Worm (Caenorhabditis elegans) whole organism, L3 larva: ENCODE data around the gene C09G9.3.

Source experiments
- R02D3.7 ChIP-seq: fragments of 150-350 bp; optimal IDR thresholded peaks from 2 replicates; lab custom pipeline; 2014; ENCODE audit warnings: missing biosample characterization, missing genetic modification characterization
- aly-2 ChIP-seq: fragments of 150-350 bp; optimal IDR thresholded peaks from 2 replicates; lab custom pipeline; 2014; ENCODE audit warnings: missing biosample characterization, missing genetic modification characterization
- ama-1 ChIP-seq: fragments of 150-350 bp; optimal IDR thresholded peaks from 2 replicates; lab custom pipeline; 2018
- ceh-16 ChIP-seq: sonication (generic microtip); optimal IDR thresholded peaks from 2 replicates; lab custom pipeline; 2017; ENCODE audit warnings: missing biosample characterization, missing genetic modification characterization
- ceh-28 ChIP-seq: fragments of 150-350 bp; optimal IDR thresholded peaks from 2 replicates; lab custom pipeline; 2014; ENCODE audit warnings: missing biosample characterization, missing genetic modification reagents, missing genetic modification characterization
- ceh-82 ChIP-seq: fragments of 150-350 bp; optimal IDR thresholded peaks from 2 replicates; lab custom pipeline; 2014; ENCODE audit warnings: missing biosample characterization, missing genetic modification characterization
- daf-12 ChIP-seq: fragments of 150-350 bp; optimal IDR thresholded peaks from 2 replicates; lab custom pipeline; 2014; ENCODE audit warnings: missing biosample characterization, missing genetic modification reagents, missing genetic modification characterization
- egl-27 ChIP-seq: sonication (generic microtip); optimal IDR thresholded peaks from 4 replicates; lab custom pipeline; 2017; ENCODE audit warnings: missing biosample characterization, missing genetic modification reagents, missing genetic modification characterization
- egl-5 ChIP-seq: fragments of 150-350 bp; optimal IDR thresholded peaks from 2 replicates; lab custom pipeline; 2017; ENCODE audit warnings: missing biosample characterization, missing genetic modification reagents, missing genetic modification characterization, inconsistent platforms
- elt-1 ChIP-seq: fragments of 150-350 bp; optimal IDR thresholded peaks from 2 replicates; lab custom pipeline; 2014; ENCODE audit warnings: missing biosample characterization, missing genetic modification characterization
- elt-3 ChIP-seq, 3 experiments: fragments of 150-350 bp in 1 of 3; sonication (generic microtip) in 2 of 3; optimal IDR thresholded peaks; 2 replicates in 2 of 3; 4 replicates in 1 of 3; lab custom pipeline; 2014 to 2017; ENCODE audit warnings: missing biosample characterization in 3 of 3, missing genetic modification characterization in 3 of 3
- eor-1 ChIP-seq, 2 experiments: fragments of 150-350 bp; optimal IDR thresholded peaks; 2 replicates each; lab custom pipeline; 2014 to 2018; ENCODE audit warnings: missing biosample characterization in 2 of 2, missing genetic modification characterization in 2 of 2
- fkh-10 ChIP-seq: sonication (generic microtip); optimal IDR thresholded peaks from 2 replicates; lab custom pipeline; 2017; ENCODE audit warnings: missing biosample characterization, missing genetic modification reagents, missing genetic modification characterization
- fkh-2 ChIP-seq: fragments of 150-350 bp; optimal IDR thresholded peaks from 2 replicates; lab custom pipeline; 2014; ENCODE audit warnings: missing biosample characterization, missing genetic modification reagents, missing genetic modification characterization
- hmg-11 ChIP-seq: sonication (generic microtip); optimal IDR thresholded peaks from 2 replicates; lab custom pipeline; 2016; ENCODE audit warnings: missing genetic modification characterization, missing compliant biosample characterization
- jun-1 ChIP-seq: fragments of 150-350 bp; optimal IDR thresholded peaks from 2 replicates; lab custom pipeline; 2014; ENCODE audit warnings: missing biosample characterization, missing genetic modification reagents, missing genetic modification characterization
- lin-15B ChIP-seq: fragments of 150-350 bp; optimal IDR thresholded peaks from 2 replicates; lab custom pipeline; 2014; ENCODE audit warnings: missing biosample characterization, missing genetic modification characterization
- lin-39 ChIP-seq: fragments of 150-350 bp; optimal IDR thresholded peaks from 2 replicates; lab custom pipeline; 2018; ENCODE audit warnings: missing biosample characterization, missing genetic modification reagents, missing genetic modification characterization
- lsy-12 ChIP-seq: sonication (generic microtip); optimal IDR thresholded peaks from 2 replicates; lab custom pipeline; 2016; ENCODE audit warnings: mild to moderate bottlenecking, missing genetic modification characterization, missing compliant biosample characterization
- mdl-1 ChIP-seq: fragments of 150-350 bp; optimal IDR thresholded peaks from 2 replicates; lab custom pipeline; 2014; ENCODE audit warnings: missing biosample characterization, missing genetic modification characterization
- mml-1 ChIP-seq: fragments of 150-350 bp; sonication (generic microtip); optimal IDR thresholded peaks from 3 replicates; lab custom pipeline; 2014; ENCODE audit warnings: missing biosample characterization, missing genetic modification characterization
- nfya-1 ChIP-seq: sonication (generic microtip); optimal IDR thresholded peaks from 2 replicates; lab custom pipeline; 2017; ENCODE audit warnings: missing genetic modification characterization, mild to moderate bottlenecking, missing compliant biosample characterization, antibody characterized with exemption, moderate library complexity; ENCODE audit not compliant: insufficient read depth
- nhr-11 ChIP-seq: fragments of 150-350 bp; optimal IDR thresholded peaks from 2 replicates; lab custom pipeline; 2014; ENCODE audit warnings: missing biosample characterization, missing genetic modification characterization
- nhr-12 ChIP-seq: fragments of 150-350 bp; optimal IDR thresholded peaks from 2 replicates; lab custom pipeline; 2014; ENCODE audit warnings: missing biosample characterization, missing genetic modification characterization
- nhr-23 ChIP-seq: fragments of 150-350 bp; optimal IDR thresholded peaks from 2 replicates; lab custom pipeline; 2014; ENCODE audit warnings: missing biosample characterization, missing genetic modification reagents, missing genetic modification characterization
- nhr-237 ChIP-seq: fragments of 150-350 bp; optimal IDR thresholded peaks from 2 replicates; lab custom pipeline; 2014; ENCODE audit warnings: missing biosample characterization, missing genetic modification characterization
- nhr-25 ChIP-seq: sonication (generic microtip); optimal IDR thresholded peaks from 2 replicates; lab custom pipeline; 2017; ENCODE audit warnings: missing biosample characterization, missing genetic modification characterization
- nhr-28 ChIP-seq: fragments of 150-350 bp; optimal IDR thresholded peaks from 2 replicates; lab custom pipeline; 2014; ENCODE audit warnings: missing biosample characterization, missing genetic modification characterization
- nhr-43 ChIP-seq: sonication (generic microtip); optimal IDR thresholded peaks from 2 replicates; lab custom pipeline; 2016; ENCODE audit warnings: mild to moderate bottlenecking, missing genetic modification characterization, missing compliant biosample characterization; ENCODE audit not compliant: poor library complexity, severe bottlenecking
- nhr-77 ChIP-seq: fragments of 150-350 bp; optimal IDR thresholded peaks from 2 replicates; lab custom pipeline; 2014; ENCODE audit warnings: missing biosample characterization, missing genetic modification characterization
- pha-4 ChIP-seq: fragments of 150-350 bp; optimal IDR thresholded peaks from 2 replicates; lab custom pipeline; 2014; ENCODE audit warnings: missing biosample characterization, missing genetic modification reagents, missing genetic modification characterization
- sea-2 ChIP-seq: fragments of 150-350 bp; sonication (generic microtip); optimal IDR thresholded peaks from 4 replicates; lab custom pipeline; 2014; ENCODE audit warnings: missing biosample characterization, missing genetic modification reagents, missing genetic modification characterization
- skn-1 ChIP-seq: fragments of 150-350 bp; optimal IDR thresholded peaks from 2 replicates; lab custom pipeline; 2014; ENCODE audit warnings: missing biosample characterization, missing genetic modification characterization
- unc-39 ChIP-seq: sonication (generic microtip); optimal IDR thresholded peaks from 4 replicates; lab custom pipeline; 2017; ENCODE audit warnings: missing biosample characterization, missing genetic modification characterization
- unc-62 ChIP-seq: fragments of 150-350 bp; sonication (generic microtip); optimal IDR thresholded peaks from 4 replicates; lab custom pipeline; 2014; ENCODE audit warnings: missing biosample characterization, missing genetic modification reagents, missing genetic modification characterization
- ztf-11 ChIP-seq: fragments of 150-350 bp; optimal IDR thresholded peaks from 2 replicates; lab custom pipeline; 2014; ENCODE audit warnings: missing biosample characterization, missing genetic modification characterization
- ztf-4 ChIP-seq: fragments of 150-350 bp; optimal IDR thresholded peaks from 2 replicates; lab custom pipeline; 2014; ENCODE audit warnings: missing biosample characterization, missing genetic modification characterization

The C09G9.3 gene

DNA sequence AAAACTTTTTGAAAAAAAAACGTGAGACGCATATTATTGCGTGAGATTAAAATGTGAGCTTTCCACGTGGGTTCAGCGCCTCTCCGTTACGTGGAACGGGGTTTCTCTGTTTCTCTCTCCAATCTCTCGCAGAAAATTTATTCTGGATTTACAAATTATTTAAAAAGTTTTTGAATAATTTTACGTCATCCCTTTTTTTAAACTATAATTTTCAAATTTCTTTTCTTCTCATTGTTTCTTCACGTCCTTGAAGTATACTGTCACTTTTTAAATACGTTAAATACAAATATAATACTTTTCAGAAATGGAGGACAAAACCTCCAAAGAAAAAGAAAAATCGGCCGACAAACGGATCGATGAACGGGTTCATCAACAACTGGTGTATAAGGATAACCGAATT is 45.4 kb downstream of the C09G9.3 start, which contains the start of gene T28C6.7:
T28C6.7 (plus strand) TSS at position 301 of the 400 bp plus-strand sequence.
- no peak for TF ChIP-seq nhr-25 (tag; lab: Kevin White, UChicago)
- no peak for TF ChIP-seq daf-12
- no peak for TF ChIP-seq ceh-82 (tag; lab: Kevin White, UChicago)
- no peak for TF ChIP-seq eor-1 (tag; optimal IDR thresholded peaks at IDR 0.05; lab: Kevin White, UChicago)
- TF ChIP-seq nfya-1, result no peak
- no peak for TF ChIP-seq fkh-10 (GFP tag; lab: Kevin White, UChicago)
- TF ChIP-seq lin-39 (tag; lab: Kevin White, UChicago), result no peak
- no peak for TF ChIP-seq nhr-77 (tag; lab: Kevin White, UChicago)
- no peak for TF ChIP-seq mdl-1 (tag; lab: Kevin White, UChicago)
- no peak for TF ChIP-seq nhr-11
- TF ChIP-seq nhr-12 (tag; lab: Kevin White, UChicago), result no peak
- TF ChIP-seq unc-62, result no peak
- no peak for TF ChIP-seq skn-1 (tag; lab: Kevin White, UChicago)
- no peak for TF ChIP-seq egl-5 (tag; lab: Kevin White, UChicago)
- no peak for TF ChIP-seq egl-27 (tag; lab: Kevin White, UChicago)
- no peak for TF ChIP-seq lin-15B (tag; lab: Kevin White, UChicago)
- no peak for TF ChIP-seq aly-2
- TF ChIP-seq hmg-11 (tag; lab: Kevin White, UChicago), result no peak
- TF ChIP-seq pha-4, result no peak

DNA sequence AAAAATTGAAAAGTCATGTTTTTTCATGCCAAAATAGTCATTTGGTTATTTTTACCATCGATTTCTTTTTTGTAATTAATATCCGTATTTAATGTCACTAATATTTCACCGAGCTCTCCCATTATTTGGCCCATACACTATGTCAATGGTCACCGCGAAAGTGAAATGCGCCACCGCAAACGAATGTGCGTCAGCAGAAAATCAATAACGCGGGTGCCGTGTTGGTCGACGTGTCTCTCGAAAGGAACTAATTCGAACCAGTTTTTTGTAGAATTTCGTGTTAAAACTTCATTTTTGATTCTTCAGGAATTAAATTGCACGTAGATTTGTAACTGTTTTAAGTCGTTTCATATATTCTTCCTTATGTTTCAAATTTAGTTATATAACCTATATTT is 46.3 kb downstream of the C09G9.3 start:
- TF ChIP-seq ztf-4 (tag; lab: Kevin White, UChicago), result no peak
- peak; percentile 9 for TF ChIP-seq pha-4
- TF ChIP-seq nhr-237 (tag; lab: Kevin White, UChicago), result no peak
- TF ChIP-seq ceh-28 (tag; lab: Kevin White, UChicago), result peak; percentile 22
- peak; percentile 37 for TF ChIP-seq nfya-1
- no peak for TF ChIP-seq nhr-77 (tag; lab: Kevin White, UChicago)
- TF ChIP-seq fkh-10 (GFP tag; lab: Kevin White, UChicago), result no peak
- TF ChIP-seq daf-12, result no peak
- peak; percentile 19 for TF ChIP-seq lin-15B (tag; lab: Kevin White, UChicago)
- TF ChIP-seq nhr-25 (tag; lab: Kevin White, UChicago), result peak; percentile 3
- peak; percentile 65 for TF ChIP-seq hmg-11 (tag; lab: Kevin White, UChicago)
- TF ChIP-seq jun-1 (tag; lab: Kevin White, UChicago), result peak; percentile 7

DNA sequence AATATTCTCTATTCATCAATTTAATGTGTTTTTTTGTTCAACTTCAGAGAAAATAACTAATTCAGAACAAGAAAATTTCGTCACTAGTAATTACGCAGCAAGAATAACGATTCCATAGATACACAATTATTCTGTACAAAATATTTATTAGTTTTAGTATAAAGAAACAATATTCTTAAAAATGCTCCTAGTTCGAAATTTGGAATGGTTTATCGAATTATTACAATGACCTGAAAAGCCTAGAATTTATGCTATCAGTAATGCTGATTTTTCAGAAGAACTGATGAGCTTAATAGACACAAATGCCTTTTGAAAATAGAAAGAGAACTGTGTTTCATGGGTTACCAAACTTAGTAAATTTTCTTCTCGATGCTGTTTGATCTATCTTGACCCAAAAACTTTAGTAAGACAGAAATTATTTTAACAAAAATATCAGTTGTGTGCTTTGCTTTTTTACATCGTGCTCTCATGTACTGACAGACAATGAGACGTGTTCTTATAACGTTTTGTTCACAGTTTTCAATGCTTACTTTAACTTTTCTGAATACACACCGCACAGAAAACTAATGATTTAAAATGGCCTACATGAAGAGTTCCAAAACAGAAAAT is 46.8 kb downstream of the C09G9.3 start:
- TF ChIP-seq ama-1 (lab: Kevin White, UChicago), result no peak
- TF ChIP-seq hmg-11 (tag; lab: Kevin White, UChicago), result no peak
- TF ChIP-seq jun-1 (tag; lab: Kevin White, UChicago), result no peak
- peak; percentile 6 for TF ChIP-seq lsy-12 (tag; lab: Kevin White, UChicago)
- peak; percentile 70 for TF ChIP-seq ceh-82 (tag; lab: Kevin White, UChicago)
- no peak for TF ChIP-seq nfya-1
- peak; percentile 31 for TF ChIP-seq nhr-23 (tag; lab: Kevin White, UChicago)
- no peak for TF ChIP-seq ztf-11 (tag; lab: Kevin White, UChicago)
- peak; percentile 49 for TF ChIP-seq R02D3.7 (tag; lab: Kevin White, UChicago)
- TF ChIP-seq nhr-77 (tag; lab: Kevin White, UChicago), result peak; percentile 56
- no peak for TF ChIP-seq unc-39 (tag; lab: Kevin White, UChicago)
- TF ChIP-seq ceh-16 (tag; lab: Kevin White, UChicago), result no peak
- TF ChIP-seq aly-2, result peak; percentile 11
- TF ChIP-seq nhr-43 (tag; lab: Kevin White, UChicago), result peak; percentile 73
- TF ChIP-seq ceh-28 (tag; lab: Kevin White, UChicago), result peak; percentile 37
- TF ChIP-seq elt-1 (tag; lab: Kevin White, UChicago), result peak; percentile 9
- TF ChIP-seq nhr-25 (tag; lab: Kevin White, UChicago), result peak; percentile 58
- TF ChIP-seq fkh-2, result no peak

DNA sequence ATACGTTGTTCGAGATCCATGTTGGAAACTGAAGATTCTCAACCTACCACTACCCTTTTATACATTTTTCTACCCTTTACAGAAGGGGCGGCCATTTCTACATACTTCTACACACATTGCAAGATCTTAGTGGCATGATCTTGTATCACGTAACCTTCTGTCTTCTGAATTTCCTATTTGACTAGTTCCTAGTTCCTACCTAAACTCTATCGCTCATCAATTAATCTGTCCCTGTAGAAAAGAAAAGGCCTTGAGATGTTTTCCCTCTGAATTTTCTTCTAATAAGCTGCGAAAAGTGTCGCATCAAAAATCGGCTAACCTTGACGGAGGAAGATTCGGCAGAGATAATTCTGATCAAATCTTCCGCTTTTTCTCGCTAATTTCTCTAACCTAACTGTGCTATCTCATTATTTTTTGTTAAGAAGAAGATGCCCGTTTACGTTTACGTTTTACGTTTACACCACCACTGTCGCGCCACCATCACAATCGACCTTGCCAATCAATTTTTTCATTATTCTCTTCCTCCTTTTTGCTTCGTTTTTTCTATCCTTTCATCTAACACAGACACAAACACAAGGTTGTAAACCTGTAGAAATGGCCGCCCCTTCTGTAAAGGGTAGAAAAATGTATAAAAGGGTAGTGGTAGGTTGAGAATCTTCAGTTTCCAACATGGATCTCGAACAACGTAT is 48.6 kb downstream of the C09G9.3 start, which contains the start of the genes col-117 and col-3:
col-117 (minus strand) TSS at position 51 of the 689 bp plus-strand sequence.
col-3 (plus strand) TSS at position 639 of the 689 bp plus-strand sequence.
- TF ChIP-seq nfya-1 (no peak), mml-1 (tag; lab: Kevin White, UChicago) (no peak), sea-2 (GFP tag; lab: Kevin White, UChicago) (no peak), lsy-12 (tag; lab: Kevin White, UChicago) (no peak), ceh-28 (tag; lab: Kevin White, UChicago) (no peak), lin-39 (tag; lab: Kevin White, UChicago) (no peak), elt-1 (tag; lab: Kevin White, UChicago) (peak; percentile 83), nhr-43 (tag; lab: Kevin White, UChicago) (peak; percentile 16), nhr-237 (tag; lab: Kevin White, UChicago) (no peak), nhr-28 (tag; lab: Kevin White, UChicago) (no peak), nhr-23 (tag; lab: Kevin White, UChicago) (peak; percentile 29), nhr-77 (tag; lab: Kevin White, UChicago) (no peak), elt-3 (tag; optimal IDR thresholded peaks at IDR 0.05; lab: Kevin White, UChicago) (no peak), ceh-82 (tag; lab: Kevin White, UChicago) (no peak), nhr-25 (tag; lab: Kevin White, UChicago) (peak; percentile 86)
